Worm (Caenorhabditis elegans) whole organism, young adult: Measurements from ENCODE around the gene arrd-17.
A peak's percentile ranks its signal among the peaks of the same experiment; 100 is the strongest.

Experiments
- B0261.1 ChIP-seq: sonication (generic microtip); optimal IDR thresholded peaks from 2 replicates; lab custom pipeline; 2016; ENCODE audit warnings: mild to moderate bottlenecking, missing genetic modification characterization, moderate library complexity, missing compliant biosample characterization
- B0336.3 ChIP-seq: fragments of 200-800 bp; sonication (Bioruptor generic); IDR thresholded peaks from 2 replicates; pipeline ENCODE4 v1.3.6; 2022; ENCODE audit warnings: missing genetic modification characterization, missing compliant biosample characterization
- F22D6.2 ChIP-seq: sonication (generic microtip); optimal IDR thresholded peaks from 2 replicates; lab custom pipeline; 2016; ENCODE audit warnings: mild to moderate bottlenecking, missing genetic modification characterization, missing compliant biosample characterization
- T26A5.8 ChIP-seq: sonication (generic microtip); optimal IDR thresholded peaks from 2 replicates; lab custom pipeline; 2016; ENCODE audit warnings: missing genetic modification characterization, missing compliant biosample characterization
- Y53G8AR.9 ChIP-seq: fragments of 200-800 bp; sonication (Bioruptor generic); conservative IDR thresholded peaks from 2 replicates; pipeline ENCODE4 v1.3.6; 2022; ENCODE audit warnings: missing genetic modification reagents, missing genetic modification characterization, missing compliant biosample characterization
- Y95B8A.8 ChIP-seq: fragments of 200-800 bp; sonication (Bioruptor generic); IDR thresholded peaks from 2 replicates; pipeline ENCODE4 v1.3.6; 2022; ENCODE audit warnings: missing genetic modification reagents, missing genetic modification characterization, missing compliant biosample characterization
- ama-1 ChIP-seq, 3 experiments: fragments of 150-350 bp in 1 of 3; sonication (generic microtip) in 2 of 3; optimal IDR thresholded peaks; 2 replicates each; lab custom pipeline; 2014 to 2018; ENCODE audit warnings: missing biosample characterization in 2 of 3, missing genetic modification characterization in 2 of 3, missing genetic modification reagents in 2 of 3
- attf-3 ChIP-seq: fragments of 200-800 bp; sonication (Bioruptor generic); conservative IDR thresholded peaks from 2 replicates; pipeline ENCODE4 v1.3.6; 2022; ENCODE audit warnings: missing genetic modification reagents, missing genetic modification characterization, missing compliant biosample characterization
- attf-5 ChIP-seq: fragments of 200-800 bp; sonication (Bioruptor generic); optimal IDR thresholded peaks from 2 replicates; lab custom pipeline; 2018; ENCODE audit warnings: mild to moderate bottlenecking, missing genetic modification characterization, missing compliant biosample characterization
- cebp-1 ChIP-seq, 2 experiments: fragments of 200-800 bp in 1 of 2; sonication (Bioruptor generic) in 1 of 2; sonication (generic microtip) in 1 of 2; IDR thresholded peaks in 1 of 2; optimal IDR thresholded peaks in 1 of 2; 2 replicates each; pipeline versions ENCODE4 v1.3.6 to Lab custom; 2017 to 2022; ENCODE audit warnings: missing compliant biosample characterization in 2 of 2, missing genetic modification characterization in 2 of 2, mild to moderate bottlenecking in 1 of 2, missing genetic modification reagents in 1 of 2, moderate library complexity in 1 of 2
- cebp-2 ChIP-seq: fragments of 200-800 bp; sonication (Bioruptor generic); IDR thresholded peaks from 2 replicates; pipeline ENCODE4 v1.3.6; 2022; ENCODE audit warnings: missing genetic modification characterization, missing compliant biosample characterization
- ceh-40 ChIP-seq: fragments of 200-800 bp; sonication (Bioruptor generic); IDR thresholded peaks from 2 replicates; pipeline ENCODE4 v1.3.6; 2022; ENCODE audit warnings: missing genetic modification characterization, missing compliant biosample characterization
- dox-1 ChIP-seq: fragments of 200-800 bp; sonication (Bioruptor generic); IDR thresholded peaks from 2 replicates; pipeline ENCODE4 v1.3.6; 2022; ENCODE audit warnings: missing genetic modification reagents, missing genetic modification characterization, missing compliant biosample characterization
- egl-44 ChIP-seq: fragments of 200-800 bp; sonication (Bioruptor generic); IDR thresholded peaks from 2 replicates; pipeline ENCODE4 v1.3.6; 2022; ENCODE audit warnings: missing genetic modification reagents, missing genetic modification characterization, missing compliant biosample characterization
- egrh-3 ChIP-seq: fragments of 200-800 bp; sonication (Bioruptor generic); IDR thresholded peaks from 2 replicates; pipeline ENCODE4 v1.3.6; 2022; ENCODE audit warnings: missing genetic modification reagents, missing genetic modification characterization, missing compliant biosample characterization
- gei-17 ChIP-seq: fragments of 200-800 bp; sonication (Bioruptor generic); optimal IDR thresholded peaks from 2 replicates; lab custom pipeline; 2018; ENCODE audit warnings: mild to moderate bottlenecking, missing genetic modification characterization, missing compliant biosample characterization
- him-1 ChIP-seq: sonication (generic microtip); optimal IDR thresholded peaks from 2 replicates; lab custom pipeline; 2016; ENCODE audit warnings: missing genotype, missing genetic modification reagents, missing genetic modification characterization, missing compliant biosample characterization
- hlh-12 ChIP-seq: sonication (generic microtip); optimal IDR thresholded peaks from 2 replicates; lab custom pipeline; 2016; ENCODE audit warnings: missing genetic modification characterization, missing compliant biosample characterization
- hlh-26 ChIP-seq: fragments of 200-800 bp; sonication (Bioruptor generic); conservative IDR thresholded peaks from 2 replicates; pipeline ENCODE4 v1.3.6; 2022; ENCODE audit warnings: missing genetic modification reagents, missing genetic modification characterization, missing compliant biosample characterization
- hmg-1.2 ChIP-seq: fragments of 200-800 bp; sonication (Bioruptor generic); IDR thresholded peaks from 2 replicates; pipeline ENCODE4 v1.3.6; 2022; ENCODE audit warnings: missing genetic modification reagents, missing genetic modification characterization, missing compliant biosample characterization
- hmg-20 ChIP-seq: fragments of 200-800 bp; sonication (Bioruptor generic); IDR thresholded peaks from 2 replicates; pipeline ENCODE4 v1.3.6; 2022; ENCODE audit warnings: missing genetic modification reagents, missing genetic modification characterization, missing compliant biosample characterization
- hrde-1 ChIP-seq: sonication (generic microtip); optimal IDR thresholded peaks from 2 replicates; lab custom pipeline; 2016; ENCODE audit warnings: missing genetic modification characterization, mild to moderate bottlenecking, missing compliant biosample characterization, moderate library complexity, missing genotype, missing genetic modification reagents, borderline replicate concordance
- hsf-1 ChIP-seq: fragments of 200-800 bp; sonication (Bioruptor generic); IDR thresholded peaks from 2 replicates; pipeline ENCODE4 v1.3.6; 2022; ENCODE audit warnings: missing genetic modification reagents, missing genetic modification characterization, missing compliant biosample characterization
- madf-6 ChIP-seq: fragments of 200-800 bp; sonication (Bioruptor generic); IDR thresholded peaks from 2 replicates; pipeline ENCODE4 v1.3.6; 2022; ENCODE audit warnings: missing genetic modification reagents, missing genetic modification characterization, missing compliant biosample characterization
- nhr-120 ChIP-seq: fragments of 200-800 bp; sonication (Bioruptor generic); IDR thresholded peaks from 2 replicates; pipeline ENCODE4 v1.3.6; 2022; ENCODE audit warnings: missing genetic modification characterization, missing compliant biosample characterization
- nhr-179 ChIP-seq: sonication (generic microtip); optimal IDR thresholded peaks from 2 replicates; lab custom pipeline; 2016; ENCODE audit warnings: mild to moderate bottlenecking, missing genetic modification characterization, missing compliant biosample characterization
- nhr-80 ChIP-seq: sonication (generic microtip); optimal IDR thresholded peaks from 2 replicates; lab custom pipeline; 2016; ENCODE audit warnings: missing genetic modification characterization, missing compliant biosample characterization
- pbrm-1 ChIP-seq: fragments of 200-800 bp; sonication (Bioruptor generic); IDR thresholded peaks from 2 replicates; pipeline ENCODE4 v1.3.6; 2022; ENCODE audit warnings: missing genetic modification reagents, missing genetic modification characterization, missing compliant biosample characterization
- rcor-1 ChIP-seq: fragments of 200-800 bp; sonication (Bioruptor generic); IDR thresholded peaks from 2 replicates; pipeline ENCODE4 v1.3.6; 2022; ENCODE audit warnings: missing genetic modification reagents, missing genetic modification characterization, missing compliant biosample characterization
- repo-1 ChIP-seq: sonication (generic microtip); optimal IDR thresholded peaks from 2 replicates; lab custom pipeline; 2017; ENCODE audit warnings: mild to moderate bottlenecking, missing genetic modification characterization, missing compliant biosample characterization
- rpc-1 ChIP-seq, 2 experiments: fragments of 150-350 bp in 1 of 2; sonication (generic microtip) in 1 of 2; optimal IDR thresholded peaks; 2 replicates each; lab custom pipeline; 2014 to 2018; ENCODE audit warnings: missing biosample characterization in 1 of 2, missing genetic modification characterization in 1 of 2, missing genetic modification reagents in 1 of 2, missing genotype in 1 of 2
- snpc-1.3 ChIP-seq: sonication (generic microtip); optimal IDR thresholded peaks from 2 replicates; lab custom pipeline; 2017; ENCODE audit warnings: missing genetic modification characterization, mild to moderate bottlenecking, missing compliant biosample characterization, antibody characterized with exemption, moderate library complexity, missing genotype, missing genetic modification reagents; ENCODE audit not compliant: insufficient read depth
- zfh-2 ChIP-seq: fragments of 200-800 bp; sonication (Bioruptor generic); conservative IDR thresholded peaks from 2 replicates; pipeline ENCODE4 v1.3.6; 2022; ENCODE audit warnings: missing genetic modification reagents, missing genetic modification characterization, missing compliant biosample characterization
- zim-3 ChIP-seq: sonication (generic microtip); optimal IDR thresholded peaks from 2 replicates; lab custom pipeline; 2017; ENCODE audit warnings: mild to moderate bottlenecking, missing genetic modification characterization, moderate library complexity, missing compliant biosample characterization
- ztf-18 ChIP-seq: sonication (generic microtip); optimal IDR thresholded peaks from 2 replicates; lab custom pipeline; 2016; ENCODE audit warnings: missing genotype, mild to moderate bottlenecking, missing genetic modification characterization, missing compliant biosample characterization
- ztf-28 ChIP-seq: fragments of 200-800 bp; sonication (Bioruptor generic); IDR thresholded peaks from 2 replicates; pipeline ENCODE4 v1.3.6; 2022; ENCODE audit warnings: missing genetic modification reagents, missing genetic modification characterization, missing compliant biosample characterization
- ztf-6 ChIP-seq: fragments of 200-800 bp; sonication (Bioruptor generic); IDR thresholded peaks from 2 replicates; pipeline ENCODE4 v1.3.6; 2022; ENCODE audit warnings: missing genetic modification reagents, missing genetic modification characterization, missing compliant biosample characterization

The arrd-17 gene

DNA sequence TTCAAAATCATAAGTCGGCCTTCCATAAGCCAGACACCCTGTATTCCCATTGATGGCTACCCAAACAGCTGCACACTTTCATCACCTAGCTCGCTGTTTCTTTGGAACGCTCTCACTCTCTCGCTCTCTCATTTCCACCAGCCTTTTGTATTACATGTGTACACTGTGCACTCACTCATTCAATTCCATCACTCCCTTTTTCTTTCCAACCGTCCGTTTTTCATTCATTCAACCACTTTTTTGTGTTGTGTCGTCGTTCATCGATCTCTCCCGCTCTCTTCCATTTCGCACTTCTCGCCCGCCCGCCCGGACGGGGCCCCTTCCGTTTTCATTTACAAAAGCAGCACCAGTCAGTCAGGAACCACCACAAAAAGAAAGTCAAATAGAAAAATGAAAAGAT lies 27.4 kb upstream of the arrd-17 start:
- TF ChIP-seq attf-5 (GFP tag; lab: Kevin White, UChicago) (peak; percentile 2), ceh-40 (GFP tag; lab: Robert Waterston, UW) (no peak), attf-3 (GFP tag; lab: Robert Waterston, UW) (no peak), nhr-80 (tag; lab: Kevin White, UChicago) (peak; percentile 41), pbrm-1 (GFP tag; lab: Robert Waterston, UW) (no peak), cebp-1 (GFP tag; IDR thresholded peaks at IDR 0.05; lab: Robert Waterston, UW) (no peak), cebp-1 (tag; optimal IDR thresholded peaks at IDR 0.05; lab: Kevin White, UChicago) (peak; percentile 35), zfh-2 (GFP tag; lab: Robert Waterston, UW) (0 out of 2 replicates have a peak, but pooled peaks have one; percentile 22)

DNA sequence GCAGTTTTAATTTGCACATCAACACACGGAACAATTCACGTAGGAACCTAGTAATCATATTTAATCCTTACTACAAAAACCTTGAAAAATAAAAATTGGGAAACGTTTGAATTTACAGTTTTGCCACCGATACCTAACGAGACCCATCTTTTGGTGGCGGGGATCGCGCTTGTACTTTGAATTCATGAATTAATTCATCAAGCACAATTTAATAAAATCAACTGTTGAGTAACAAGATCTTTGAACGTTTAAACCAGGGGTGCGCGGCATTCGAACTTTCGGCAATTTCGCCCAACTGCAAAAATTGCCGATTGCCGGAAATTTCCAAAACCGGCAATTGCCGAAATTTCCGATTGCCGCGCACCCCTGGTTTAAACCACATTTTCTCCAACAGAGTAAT lies 26.1 kb upstream of the arrd-17 start:
- TF ChIP-seq Y53G8AR.9 (GFP tag; lab: Robert Waterston, UW) (0 out of 2 replicates have a peak, but pooled peaks have one; percentile 48), rpc-1 (optimal IDR thresholded peaks at IDR 0.05; lab: Kevin White, UChicago) (no peak), rpc-1 (tag; optimal IDR thresholded peaks at IDR 0.05; lab: Kevin White, UChicago) (no peak), him-1 (tag; lab: Kevin White, UChicago) (peak; percentile 67), zim-3 (tag; lab: Kevin White, UChicago) (peak; percentile 65), hlh-12 (tag; lab: Kevin White, UChicago) (no peak), B0336.3 (GFP tag; lab: Robert Waterston, UW) (0 out of 2 replicates have a peak, but pooled peaks have one; percentile 18)

DNA sequence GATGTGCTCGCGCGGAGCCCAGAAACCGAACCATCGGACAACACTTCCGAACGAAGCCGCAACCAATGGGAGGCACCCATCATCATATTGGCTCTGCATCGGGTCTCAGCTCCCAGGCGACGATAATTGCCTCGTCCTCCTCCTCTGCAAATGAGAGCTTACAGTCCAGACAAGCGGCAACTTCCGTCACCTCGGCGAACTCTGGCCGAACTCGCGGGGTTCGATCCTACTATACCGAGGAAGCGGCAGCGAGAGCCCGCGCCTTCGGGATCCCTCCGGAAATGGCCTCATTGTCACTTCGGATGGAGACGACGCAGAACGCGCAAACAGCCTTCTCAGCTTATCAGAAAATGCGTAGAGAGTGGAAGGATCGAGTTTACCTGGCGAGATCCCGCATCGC lies 24.3 kb upstream of the arrd-17 start:
- TF ChIP-seq zfh-2 (GFP tag; lab: Robert Waterston, UW) (peak; percentile 88), nhr-179 (no peak), egrh-3 (GFP tag; lab: Robert Waterston, UW) (peak; percentile 28; the same call in 1 of the 2 replicates), egl-44 (GFP tag; lab: Robert Waterston, UW) (0 out of 2 replicates have a peak, but pooled peaks have one; percentile 17), hsf-1 (GFP tag; lab: Robert Waterston, UW) (0 out of 2 replicates have a peak, but pooled peaks have one; percentile 18), repo-1 (tag; lab: Kevin White, UChicago) (no peak), madf-6 (GFP tag; lab: Robert Waterston, UW) (no peak)

DNA sequence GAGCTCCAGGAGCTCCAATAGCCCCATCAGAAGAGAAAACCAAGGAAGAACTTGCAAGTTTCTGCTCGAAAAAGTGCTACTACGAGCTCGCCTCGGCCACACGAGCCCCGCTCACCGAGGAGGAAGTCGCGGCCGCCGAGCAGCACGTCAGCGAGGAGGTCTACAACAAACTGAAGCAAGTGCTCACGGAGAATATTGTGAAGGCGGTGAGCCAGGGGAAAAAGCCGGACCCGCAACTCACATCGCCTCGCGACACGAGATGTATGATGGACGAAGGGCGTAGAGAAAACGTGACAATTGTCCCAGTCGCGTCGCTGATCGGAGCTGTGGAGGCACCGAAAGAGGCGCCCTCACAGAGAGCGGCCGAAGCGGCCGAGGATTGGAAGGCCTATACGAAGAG lies 22.1 kb upstream of the arrd-17 start:
- TF ChIP-seq egrh-3 (GFP tag; lab: Robert Waterston, UW) (peak; percentile 5; the same call in 1 of the 2 replicates), zfh-2 (GFP tag; lab: Robert Waterston, UW) (peak; percentile 51), dox-1 (0 out of 2 replicates have a peak, but pooled peaks have one; percentile 6), gei-17 (GFP tag; lab: Kevin White, UChicago) (no peak)

DNA sequence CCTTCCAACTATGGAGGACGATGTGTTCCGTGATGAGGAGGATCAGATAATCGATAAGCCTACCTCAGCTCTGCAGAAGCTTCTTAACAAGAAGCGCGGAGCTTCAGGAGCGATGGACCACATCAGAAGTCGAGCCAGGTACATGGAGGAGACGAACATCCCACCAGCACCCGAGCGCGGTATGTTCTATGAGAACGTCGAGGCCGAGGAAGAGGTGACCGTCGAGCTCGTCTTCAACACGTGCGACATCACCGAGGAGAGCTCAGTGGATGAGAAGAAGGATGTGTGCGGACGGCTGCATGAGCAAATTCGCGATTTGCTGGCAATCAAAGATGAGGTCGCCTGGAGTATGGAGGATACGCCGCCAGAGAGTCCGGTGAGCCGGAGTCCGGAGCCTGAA lies 21.4 kb upstream of the arrd-17 start:
- no peak for TF ChIP-seq nhr-120
- TF ChIP-seq rcor-1 (GFP tag; lab: Robert Waterston, UW), result no peak
- TF ChIP-seq snpc-1.3 (tag; lab: Kevin White, UChicago), result no peak
- no peak for TF ChIP-seq F22D6.2 (tag; lab: Kevin White, UChicago)
- TF ChIP-seq ama-1 (optimal IDR thresholded peaks at IDR 0.05; lab: Kevin White, UChicago), result no peak
- TF ChIP-seq ama-1 (GFP tag; optimal IDR thresholded peaks at IDR 0.05; lab: Kevin White, UChicago), result no peak
- no peak for TF ChIP-seq hlh-26 (GFP tag; lab: Robert Waterston, UW)
- TF ChIP-seq ztf-6, result no peak
- TF ChIP-seq hsf-1 (GFP tag; lab: Robert Waterston, UW), result no peak
- no peak for TF ChIP-seq hrde-1
- no peak for TF ChIP-seq dox-1
- no peak for TF ChIP-seq B0261.1 (tag; lab: Kevin White, UChicago)
- no peak for TF ChIP-seq hmg-1.2 (GFP tag; lab: Robert Waterston, UW)
- TF ChIP-seq hmg-20 (GFP tag; lab: Robert Waterston, UW), result no peak
- no peak for TF ChIP-seq Y95B8A.8 (GFP tag; lab: Robert Waterston, UW)
- TF ChIP-seq cebp-2 (GFP tag; lab: Robert Waterston, UW), result no peak
- TF ChIP-seq ztf-28 (GFP tag; lab: Robert Waterston, UW), result no peak
- TF ChIP-seq ztf-18 (tag; lab: Kevin White, UChicago), result no peak
- no peak for TF ChIP-seq T26A5.8 (tag; lab: Kevin White, UChicago)
